Fruit fly (Drosophila melanogaster) whole organism, embryonic: ENCODE data around the gene CG43645.

Source experiments
- Awh ChIP-seq: fragments of 200-800 bp; sonication (Bioruptor generic); IDR thresholded peaks from 2 replicates; pipeline ENCODE4, ENCODE4 v1.3.6; 2022; ENCODE audit warnings: missing biosample characterization, missing genetic modification characterization
- CG10147 ChIP-seq: fragments of 200-800 bp; sonication (Bioruptor generic); optimal IDR thresholded peaks from 2 replicates; lab custom pipeline; 2019; ENCODE audit warnings: missing biosample characterization, mild to moderate bottlenecking, missing genetic modification characterization, moderate library complexity
- CG1024 ChIP-seq: fragments of 200-800 bp; sonication (Bioruptor generic); IDR thresholded peaks from 2 replicates; pipeline ENCODE4 v1.3.6; 2022; ENCODE audit warnings: missing biosample characterization, missing genetic modification characterization
- CG11723 ChIP-seq: fragments of 200-800 bp; sonication (Bioruptor generic); optimal IDR thresholded peaks from 2 replicates; lab custom pipeline; 2017; ENCODE audit warnings: missing biosample characterization, mild to moderate bottlenecking, missing genetic modification characterization
- CG1233 ChIP-seq: fragments of 200-800 bp; sonication (Bioruptor generic); optimal IDR thresholded peaks from 4 replicates; lab custom pipeline; 2018; ENCODE audit warnings: missing biosample characterization, mild to moderate bottlenecking, missing genetic modification characterization
- CG12769 ChIP-seq: fragments of 200-800 bp; sonication (Bioruptor generic); optimal IDR thresholded peaks from 2 replicates; lab custom pipeline; 2019; ENCODE audit warnings: missing biosample characterization, mild to moderate bottlenecking, missing genetic modification characterization, moderate library complexity
- CG14441 ChIP-seq: fragments of 200-800 bp; sonication (Bioruptor generic); IDR thresholded peaks from 2 replicates; pipeline ENCODE4 v1.3.6; 2022; ENCODE audit warnings: missing biosample characterization, missing genetic modification characterization
- CG1603 ChIP-seq: fragments of 200-800 bp; sonication (Bioruptor generic); optimal IDR thresholded peaks from 2 replicates; lab custom pipeline; 2019; ENCODE audit warnings: missing biosample characterization, mild to moderate bottlenecking, missing genetic modification characterization, moderate library complexity
- CG16779 ChIP-seq: fragments of 200-800 bp; sonication (Bioruptor generic); IDR thresholded peaks from 2 replicates; pipeline ENCODE4 v1.3.6; 2022; ENCODE audit warnings: missing biosample characterization, missing genetic modification characterization
- CG32532 ChIP-seq: fragments of 200-800 bp; sonication (Bioruptor generic); IDR thresholded peaks from 2 replicates; pipeline ENCODE4 v1.3.6; 2022; ENCODE audit warnings: missing biosample characterization, missing genetic modification characterization
- CG3281 ChIP-seq: fragments of 200-800 bp; sonication (Bioruptor generic); optimal IDR thresholded peaks from 3 replicates; lab custom pipeline; 2017; ENCODE audit warnings: missing biosample characterization, mild to moderate bottlenecking, missing genetic modification characterization
- CG3838 ChIP-seq: fragments of 200-800 bp; sonication (Bioruptor generic); optimal IDR thresholded peaks from 3 replicates; lab custom pipeline; 2016; ENCODE audit warnings: missing biosample characterization, missing genetic modification characterization
- CG5245 ChIP-seq: fragments of 200-800 bp; sonication (Bioruptor generic); optimal IDR thresholded peaks from 3 replicates; lab custom pipeline; 2016; ENCODE audit warnings: missing biosample characterization, missing genetic modification characterization
- CG6683 ChIP-seq: fragments of 200-800 bp; sonication (Bioruptor generic); optimal IDR thresholded peaks from 2 replicates; lab custom pipeline; 2017; ENCODE audit warnings: missing biosample characterization, mild to moderate bottlenecking, missing genetic modification characterization, missing genetic modification reagents
- CG6813 ChIP-seq: fragments of 200-800 bp; sonication (Bioruptor generic); optimal IDR thresholded peaks from 2 replicates; lab custom pipeline; 2017; ENCODE audit warnings: missing biosample characterization, missing genetic modification characterization, mild to moderate bottlenecking, moderate library complexity, missing genetic modification reagents
- CG7372 ChIP-seq: fragments of 200-800 bp; sonication (Bioruptor generic); IDR thresholded peaks from 2 replicates; pipeline ENCODE4 v1.3.6; 2022; ENCODE audit warnings: missing biosample characterization, missing genetic modification characterization
- CG9797 ChIP-seq: fragments of 200-800 bp; sonication (Bioruptor generic); optimal IDR thresholded peaks from 3 replicates; lab custom pipeline; 2018; ENCODE audit warnings: missing biosample characterization, mild to moderate bottlenecking, missing genetic modification characterization
- CkIIα-i1 ChIP-seq: fragments of 200-800 bp; sonication (Bioruptor generic); IDR thresholded peaks from 2 replicates; pipeline ENCODE4 v1.3.6; 2022; ENCODE audit warnings: missing biosample characterization, missing genetic modification characterization
- Dad ChIP-seq: fragments of 200-800 bp; sonication (Bioruptor generic); optimal IDR thresholded peaks from 3 replicates; lab custom pipeline; 2016; ENCODE audit warnings: missing biosample characterization, missing genetic modification characterization
- Dip2 ChIP-seq: fragments of 200-800 bp; sonication (Bioruptor generic); IDR thresholded peaks from 2 replicates; pipeline ENCODE4 v1.3.6; 2022; ENCODE audit warnings: missing biosample characterization, missing genetic modification characterization
- Eip74EF ChIP-seq, 2 experiments: fragments of 200-800 bp in 1 of 2; fragments of >200 bp in 1 of 2; sonication (Bioruptor generic) in 1 of 2; optimal IDR thresholded peaks; 2 replicates each; lab custom pipeline; 2017 to 2019; ENCODE audit warnings: missing biosample characterization in 2 of 2, missing genetic modification characterization in 2 of 2, mild to moderate bottlenecking in 1 of 2, moderate library complexity in 1 of 2
- GATAe ChIP-seq: fragments of 200-800 bp; sonication (Bioruptor generic); conservative IDR thresholded peaks from 2 replicates; pipeline ENCODE4 v1.3.6; 2022; ENCODE audit warnings: missing biosample characterization, missing genetic modification characterization
- H2.0 ChIP-seq: fragments of 200-800 bp; sonication (Bioruptor generic); IDR thresholded peaks from 2 replicates; pipeline ENCODE4 v1.3.6; 2022; ENCODE audit warnings: missing biosample characterization, missing genetic modification characterization
- HHEX ChIP-seq: fragments of 200-800 bp; sonication (Bioruptor generic); optimal IDR thresholded peaks from 3 replicates; lab custom pipeline; 2017; ENCODE audit warnings: missing biosample characterization, mild to moderate bottlenecking, missing genetic modification characterization, missing genetic modification reagents
- HLH3B ChIP-seq: fragments of 200-800 bp; sonication (Bioruptor generic); IDR thresholded peaks from 2 replicates; pipeline ENCODE4 v1.3.6; 2022; ENCODE audit warnings: missing biosample characterization, missing genetic modification characterization
- HmgZ ChIP-seq: fragments of 200-800 bp; sonication (Bioruptor generic); optimal IDR thresholded peaks from 2 replicates; lab custom pipeline; 2018; ENCODE audit warnings: missing biosample characterization, mild to moderate bottlenecking, missing genetic modification characterization
- Hr78 ChIP-seq, 2 experiments: fragments of 200-800 bp in 1 of 2; fragments of >200 bp in 1 of 2; sonication (Bioruptor generic) in 1 of 2; optimal IDR thresholded peaks; 2 replicates each; lab custom pipeline; 2017 to 2019; ENCODE audit warnings: missing biosample characterization in 2 of 2, missing genetic modification characterization in 2 of 2, mild to moderate bottlenecking in 1 of 2, moderate library complexity in 1 of 2
- Nf-YA ChIP-seq: fragments of 200-800 bp; sonication (Bioruptor generic); IDR thresholded peaks from 2 replicates; pipeline ENCODE4 v1.3.6; 2022; ENCODE audit warnings: missing biosample characterization, missing genetic modification characterization
- Ravus ChIP-seq: fragments of 200-800 bp; sonication (Bioruptor generic); IDR thresholded peaks from 2 replicates; pipeline ENCODE4 v1.3.6; 2022; ENCODE audit warnings: missing biosample characterization, missing genetic modification characterization
- Spps ChIP-seq: fragments of 200-800 bp; sonication (Bioruptor generic); optimal IDR thresholded peaks from 2 replicates; lab custom pipeline; 2018; ENCODE audit warnings: missing biosample characterization, mild to moderate bottlenecking, missing genetic modification characterization
- Tbp ChIP-seq: fragments of >200 bp; optimal IDR thresholded peaks from 2 replicates; lab custom pipeline; 2018; ENCODE audit warnings: missing biosample characterization, missing genetic modification characterization
- ara ChIP-seq: fragments of 200-800 bp; sonication (Bioruptor generic); IDR thresholded peaks from 2 replicates; pipeline ENCODE4 v1.3.6; 2022; ENCODE audit warnings: missing biosample characterization, missing genetic modification characterization
- ash1 ChIP-seq: fragments of 200-800 bp; sonication (Bioruptor generic); optimal IDR thresholded peaks from 2 replicates; lab custom pipeline; 2018; ENCODE audit warnings: missing biosample characterization, mild to moderate bottlenecking, missing genetic modification characterization
- crp ChIP-seq, 2 experiments: fragments of 200-800 bp; sonication (Bioruptor generic); optimal IDR thresholded peaks; 2 replicates in 1 of 2; 3 replicates in 1 of 2; lab custom pipeline; 2017; ENCODE audit warnings: missing biosample characterization in 2 of 2, missing genetic modification characterization in 2 of 2, mild to moderate bottlenecking in 1 of 2, moderate library complexity in 1 of 2
- dati ChIP-seq: fragments of 200-800 bp; sonication (Bioruptor generic); IDR thresholded peaks from 2 replicates; pipeline ENCODE4 v1.3.6; 2022; ENCODE audit warnings: missing biosample characterization, missing genetic modification characterization
- fd64A ChIP-seq: fragments of 200-800 bp; sonication (Bioruptor generic); optimal IDR thresholded peaks from 3 replicates; lab custom pipeline; 2018; ENCODE audit warnings: missing biosample characterization, mild to moderate bottlenecking, missing genetic modification characterization
- fru ChIP-seq: fragments of >200 bp; optimal IDR thresholded peaks from 2 replicates; lab custom pipeline; 2017
- gcm ChIP-seq: fragments of 200-800 bp; sonication (Bioruptor generic); optimal IDR thresholded peaks from 2 replicates; lab custom pipeline; 2019; ENCODE audit warnings: missing biosample characterization, mild to moderate bottlenecking, missing genetic modification characterization, moderate library complexity
- gt ChIP-seq: fragments of 200-800 bp; sonication (Bioruptor generic); IDR thresholded peaks from 2 replicates; pipeline ENCODE4 v1.3.6; 2022; ENCODE audit warnings: missing biosample characterization, missing genetic modification characterization
- inv ChIP-seq: fragments of 200-800 bp; sonication (Bioruptor generic); IDR thresholded peaks from 2 replicates; pipeline ENCODE4 v1.3.6; 2022; ENCODE audit warnings: missing biosample characterization, missing genetic modification characterization; ENCODE audit not compliant: partially characterized antibody
- kay ChIP-seq: fragments of 200-800 bp; sonication (Bioruptor generic); optimal IDR thresholded peaks from 2 replicates; lab custom pipeline; 2016; ENCODE audit warnings: missing biosample characterization, missing genetic modification characterization
- nau ChIP-seq: fragments of 200-800 bp; sonication (Bioruptor generic); optimal IDR thresholded peaks from 3 replicates; lab custom pipeline; 2017; ENCODE audit warnings: missing biosample characterization, mild to moderate bottlenecking, missing genetic modification characterization, missing genetic modification reagents
- prd ChIP-seq, 3 experiments: fragments of >200 bp in 2 of 3; fragments of 200-800 bp in 1 of 3; sonication (Bioruptor generic) in 1 of 3; optimal IDR thresholded peaks in 2 of 3; IDR thresholded peaks in 1 of 3; 2 replicates in 2 of 3; 3 replicates in 1 of 3; pipeline versions ENCODE4 v1.3.6 to Lab custom; 2017 to 2022; ENCODE audit warnings: missing biosample characterization in 1 of 3, missing genetic modification characterization in 1 of 3
- ranshi ChIP-seq: fragments of 200-800 bp; sonication (Bioruptor generic); IDR thresholded peaks from 2 replicates; pipeline ENCODE4 v1.3.6; 2022; ENCODE audit warnings: missing biosample characterization, missing genetic modification characterization
- slbo ChIP-seq: fragments of 200-800 bp; sonication (Bioruptor generic); IDR thresholded peaks from 2 replicates; pipeline ENCODE4 v1.3.6; 2022; ENCODE audit warnings: missing biosample characterization, missing genetic modification characterization
- slou ChIP-seq: fragments of 200-800 bp; sonication (Bioruptor generic); optimal IDR thresholded peaks from 3 replicates; lab custom pipeline; 2016; ENCODE audit warnings: missing biosample characterization, missing genetic modification characterization
- sug ChIP-seq: fragments of 200-800 bp; optimal IDR thresholded peaks from 2 replicates; lab custom pipeline; 2019; ENCODE audit warnings: missing biosample characterization, mild to moderate bottlenecking, missing genetic modification characterization, moderate library complexity
- tup ChIP-seq: fragments of 200-800 bp; sonication (Bioruptor generic); optimal IDR thresholded peaks from 2 replicates; lab custom pipeline; 2016; ENCODE audit warnings: missing biosample characterization, mild to moderate bottlenecking, missing genetic modification characterization, moderate library complexity
- vfl ChIP-seq: fragments of 200-800 bp; sonication (Bioruptor generic); optimal IDR thresholded peaks from 2 replicates; lab custom pipeline; 2016; ENCODE audit warnings: missing biosample characterization, missing genetic modification characterization
- zfh2 ChIP-seq: fragments of 200-800 bp; sonication (Bioruptor generic); optimal IDR thresholded peaks from 2 replicates; lab custom pipeline; 2016; ENCODE audit warnings: missing biosample characterization, missing genetic modification characterization

The CG43645 gene

DNA sequence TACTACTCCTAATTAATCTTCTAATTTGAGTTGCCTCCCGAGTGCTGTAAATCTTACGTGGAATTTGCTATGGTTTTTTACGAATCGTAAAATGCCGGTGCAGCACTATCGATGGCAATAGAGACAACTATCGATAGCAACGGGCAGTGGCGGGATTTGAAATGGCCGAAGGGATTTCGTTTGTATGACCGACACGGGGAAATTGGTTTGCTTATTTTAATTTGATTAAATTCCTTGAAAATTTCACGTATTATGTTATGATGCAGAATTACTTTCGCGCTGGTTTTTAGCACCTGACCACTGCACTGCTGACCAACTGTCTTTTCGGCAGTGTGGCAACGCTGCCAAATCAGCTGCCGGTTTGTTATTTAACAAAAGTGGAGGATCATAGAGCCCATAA is 1.4 kb upstream of the CG43645 start, which contains the start of the genes GCS2beta and CG5131 (continued):
- TF ChIP-seq Hr78 (GFP tag; optimal IDR thresholded peaks at IDR 0.05; lab: Kevin White, UChicago) (peak in 1 of 2 experiments; percentile 21), ranshi (GFP tag; lab: Robert Waterston, UW) (peak; percentile 94), gcm (GFP tag; lab: Kevin White, UChicago) (peak; percentile 80), CG16779 (GFP tag; lab: Robert Waterston, UW) (peak; percentile 91), Nf-YA (peak; percentile 77), HmgZ (tag; lab: Kevin White, UChicago) (peak; percentile 97), CG9797 (GFP tag; lab: Kevin White, UChicago) (peak; percentile 61), CG1233 (GFP tag; lab: Kevin White, UChicago) (peak; percentile 88), CG14441 (peak; percentile 95), kay (GFP tag; lab: Kevin White, UChicago) (peak; percentile 91), CG6813 (peak; percentile 78), CG7372 (peak; percentile 94), sug (peak; percentile 89), CG11723 (peak; percentile 79), Dip2 (GFP tag; lab: Robert Waterston, UW) (peak; percentile 67), CG12769 (tag; lab: Kevin White, UChicago) (peak; percentile 98), crp (GFP tag; optimal IDR thresholded peaks at IDR 0.05; lab: Kevin White, UChicago) (peak; percentile 87 to 93), CG5245 (GFP tag; lab: Kevin White, UChicago) (peak; percentile 89), Eip74EF (GFP tag; optimal IDR thresholded peaks at IDR 0.05; lab: Kevin White, UChicago) (peak in 1 of 2 experiments; percentile 39), CG3281 (GFP tag; lab: Kevin White, UChicago) (peak; percentile 89), CG1024 (GFP tag; lab: Robert Waterston, UW) (peak; percentile 78), Dad (GFP tag; lab: Kevin White, UChicago) (peak; percentile 94), fru (no peak), gt (GFP tag; lab: Robert Waterston, UW) (peak; percentile 75), Ravus (GFP tag; lab: Robert Waterston, UW) (peak; percentile 75), slbo (GFP tag; lab: Robert Waterston, UW) (peak; percentile 98), Spps (peak; percentile 56), HHEX (GFP tag; lab: Kevin White, UChicago) (peak; percentile 87), vfl (GFP tag; lab: Kevin White, UChicago) (peak; percentile 97), CG32532 (GFP tag; lab: Robert Waterston, UW) (peak; percentile 97), inv (GFP tag; lab: Robert Waterston, UW) (peak; percentile 88), fd64A (GFP tag; lab: Kevin White, UChicago) (peak; percentile 58), Tbp (GFP tag; lab: Kevin White, UChicago) (no peak), Awh (GFP tag; lab: Robert Waterston, UW) (peak; percentile 87), HLH3B (GFP tag; lab: Robert Waterston, UW) (peak; percentile 91), CG1603 (peak; percentile 97), tup (GFP tag; lab: Kevin White, UChicago) (peak; percentile 85), CG10147 (GFP tag; lab: Kevin White, UChicago) (peak; percentile 85), H2.0 (GFP tag; lab: Robert Waterston, UW) (peak; percentile 93), prd (optimal IDR thresholded peaks at IDR 0.05; lab: Kevin White, UChicago) (no peak), prd (GFP tag; IDR thresholded peaks at IDR 0.05; lab: Robert Waterston, UW) (peak; percentile 96), slou (GFP tag; lab: Kevin White, UChicago) (peak; percentile 96), zfh2 (GFP tag; lab: Kevin White, UChicago) (peak; percentile 98), ara (GFP tag; lab: Robert Waterston, UW) (peak; percentile 84), CG3838 (peak; percentile 71), dati (GFP tag; lab: Robert Waterston, UW) (peak; percentile 62), ash1 (GFP tag; lab: Kevin White, UChicago) (no peak), CG6683 (GFP tag; lab: Kevin White, UChicago) (peak; percentile 78), GATAe (GFP tag; lab: Robert Waterston, UW) (peak; percentile 84), CkIIα-i1 (peak; percentile 51; the same call in 1 of the 2 replicates), nau (GFP tag; lab: Kevin White, UChicago) (peak; percentile 85)
